Fruit fly (Drosophila melanogaster): ENCODE measurements around the gene CG13114.

CG13114 gene

DNA sequence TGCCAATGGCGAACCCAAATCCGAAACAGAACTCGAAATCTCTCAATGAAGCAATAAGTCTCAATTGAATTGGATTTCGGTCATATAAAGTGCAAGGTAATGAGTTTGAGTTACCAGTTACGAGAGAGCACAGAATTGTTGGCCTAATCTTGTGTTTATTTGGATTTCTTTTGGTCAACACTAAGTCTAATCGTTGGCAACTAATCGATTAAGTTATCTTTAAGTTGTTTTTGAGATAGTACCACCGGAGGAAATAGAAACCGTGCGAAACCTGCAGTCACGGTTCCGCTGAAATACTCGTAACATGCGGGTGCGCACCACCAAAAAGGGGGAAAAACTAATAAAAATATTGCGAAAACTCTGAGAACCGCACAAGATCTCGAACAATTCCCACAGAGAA lies 43.6 kb downstream of the CG13114 start, which contains the start of gene CG3841:
Gene CG3841 (plus strand): TSS at position 301 of the 400 bp plus-strand sequence.
- TF ChIP-seq Hr83 (GFP tag; optimal IDR thresholded peaks at IDR 0.05; ENCODE audit: poor library complexity, severe bottlenecking), result no peak
- no peak for TF ChIP-seq fru (GFP tag; optimal IDR thresholded peaks at IDR 0.05)
- no peak for TF ChIP-seq jim (GFP tag; optimal IDR thresholded peaks at IDR 0.05)
- TF ChIP-seq foxo (GFP tag; optimal IDR thresholded peaks at IDR 0.05), result no peak
- no peak for TF ChIP-seq pan (optimal IDR thresholded peaks at IDR 0.05)
- TF ChIP-seq HLH106 (tag; optimal IDR thresholded peaks at IDR 0.05), result no peak
- no peak for TF ChIP-seq N (GFP tag; optimal IDR thresholded peaks at IDR 0.05)
- no peak for TF ChIP-seq OdsH (GFP tag; optimal IDR thresholded peaks at IDR 0.05)
- TF ChIP-seq Myc (optimal IDR thresholded peaks at IDR 0.05), result no peak

dm6 chr2L:9591146-9591545 lies 45.5 kb downstream of the CG13114 start:
- TF ChIP-seq tai (GFP tag; optimal IDR thresholded peaks at IDR 0.05) (no peak), Sp1 (GFP tag; optimal IDR thresholded peaks at IDR 0.05) (no peak), jim (GFP tag; optimal IDR thresholded peaks at IDR 0.05) (no peak), Myc (optimal IDR thresholded peaks at IDR 0.05) (no peak)

DNA sequence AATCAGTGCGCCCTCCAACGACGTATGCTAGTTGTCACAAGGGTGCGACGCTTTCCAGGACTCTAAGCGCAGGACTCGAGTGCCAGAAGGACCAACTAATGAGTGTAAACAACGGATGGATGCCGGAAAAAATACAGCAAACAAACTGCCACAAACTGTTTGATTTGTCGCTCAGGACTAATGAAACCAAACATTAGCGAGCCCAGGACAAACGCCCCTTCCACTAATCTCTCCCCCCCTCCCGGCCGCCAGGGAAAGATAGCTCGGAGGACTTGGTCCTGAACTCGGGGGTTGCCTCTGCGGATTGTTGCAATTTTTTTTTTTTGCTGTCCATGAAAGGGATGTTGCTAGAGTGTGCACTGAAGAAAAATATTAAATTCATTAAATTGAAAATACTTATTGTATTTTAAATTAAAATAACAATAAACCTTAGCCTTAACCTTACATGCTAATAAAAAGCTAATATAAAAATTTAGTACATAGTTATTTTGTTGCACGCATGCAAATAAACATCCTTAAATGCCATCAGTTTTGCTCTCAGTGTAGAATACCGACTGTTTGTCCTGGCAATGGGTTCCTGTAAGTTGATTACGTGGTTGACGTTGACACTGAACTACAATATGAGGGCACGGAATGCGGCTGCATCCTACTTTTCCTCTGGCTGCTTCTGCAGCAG lies 49.2 kb downstream of the CG13114 start:
- no peak for TF ChIP-seq Mio (GFP tag; optimal IDR thresholded peaks at IDR 0.05)
- TF ChIP-seq fru (GFP tag; optimal IDR thresholded peaks at IDR 0.05), result no peak
- TF ChIP-seq sage (GFP tag; optimal IDR thresholded peaks at IDR 0.05), result no peak
- TF ChIP-seq Sp1 (GFP tag; optimal IDR thresholded peaks at IDR 0.05), result peak; percentile 21
- no peak for TF ChIP-seq ey (GFP tag; optimal IDR thresholded peaks at IDR 0.05)
- peak in 1 of 2 experiments; percentile 6 for TF ChIP-seq foxo (GFP tag; optimal IDR thresholded peaks at IDR 0.05)
